Worm (Caenorhabditis elegans): ENCODE results near the gene Y53F4B.9.

DNA sequence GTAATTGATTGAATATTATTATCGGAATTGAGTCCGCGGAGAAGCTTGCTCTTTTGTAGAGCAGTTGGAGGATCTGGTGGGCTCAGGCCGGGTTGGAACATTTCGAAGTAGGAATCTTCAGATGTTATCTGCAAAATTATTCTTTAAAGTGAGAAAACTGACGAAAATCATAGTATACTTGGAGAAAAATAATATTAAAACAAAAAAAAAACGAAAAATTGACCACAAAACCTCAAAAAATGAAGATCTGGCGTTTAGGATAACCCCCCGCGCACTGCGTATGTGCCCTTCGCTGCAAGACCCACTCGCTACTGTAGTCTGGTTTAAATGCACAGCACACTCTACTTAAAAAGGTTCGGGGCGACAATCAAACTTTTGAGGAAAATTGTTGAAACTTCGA, 6.8 kb downstream of the Y53F4B.9 start, which contains the start of gene Y53F4B.10:
- TF ChIP-seq nhr-179 (tag; optimal IDR thresholded peaks at IDR 0.05): no peak
- TF ChIP-seq nhr-27 (tag; optimal IDR thresholded peaks at IDR 0.05): no peak
- no peak for TF ChIP-seq attf-6 (GFP tag; IDR thresholded peaks at IDR 0.05)
- TF ChIP-seq F52B5.7 (tag; optimal IDR thresholded peaks at IDR 0.05): no peak
- no peak for TF ChIP-seq mcd-1 (GFP tag; IDR thresholded peaks at IDR 0.05)
- TF ChIP-seq snpc-1.1 (tag; optimal IDR thresholded peaks at IDR 0.05; ENCODE audit: insufficient read depth): no peak
- no peak for TF ChIP-seq mxl-1 (tag; optimal IDR thresholded peaks at IDR 0.05)
- TF ChIP-seq ceh-91 (GFP tag; IDR thresholded peaks at IDR 0.05): no peak
- no peak for TF ChIP-seq unc-62 (GFP tag; optimal IDR thresholded peaks at IDR 0.05)
- TF ChIP-seq fkh-3 (tag; optimal IDR thresholded peaks at IDR 0.05): no peak
- no peak for TF ChIP-seq ets-4 (GFP tag; optimal IDR thresholded peaks at IDR 0.05)
- TF ChIP-seq snpc-4 (GFP tag; optimal IDR thresholded peaks at IDR 0.05): no peak
- TF ChIP-seq snpc-4 (tag; optimal IDR thresholded peaks at IDR 0.05): no peak
